Fruit fly (Drosophila melanogaster): ENCODE data around the gene CG11865.
"Not testable (repeated sequence)": the region's sequence is repeated elsewhere in the genome, so short reads cannot be mapped to it uniquely, and the experiment has no call there.

Gene CG11865

DNA sequence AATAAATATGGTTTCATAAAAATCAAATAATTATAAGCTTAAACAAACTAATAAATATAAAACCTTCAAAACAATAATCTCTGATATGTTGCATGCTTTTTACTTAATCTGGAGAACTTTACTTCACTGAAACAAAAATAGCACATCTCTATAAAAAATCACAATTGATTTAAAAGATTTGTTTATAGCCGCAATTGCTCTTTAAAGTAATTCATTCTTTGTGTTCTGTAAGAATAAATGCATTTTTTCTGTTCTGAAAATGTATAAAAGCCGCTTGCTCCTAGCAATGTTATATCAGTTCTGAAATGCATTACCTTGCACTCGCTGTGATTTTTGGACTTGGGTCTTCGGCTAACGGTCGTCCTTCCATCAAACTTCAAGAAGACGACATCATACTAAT lies at the start of gene CG11865:
CG11865 (plus strand) TSS at position 301 of the 400 bp plus-strand sequence.
- no peak for TF ChIP-seq CG17801 (GFP tag; optimal IDR thresholded peaks at IDR 0.05; ENCODE audit: partially characterized antibody)

DNA sequence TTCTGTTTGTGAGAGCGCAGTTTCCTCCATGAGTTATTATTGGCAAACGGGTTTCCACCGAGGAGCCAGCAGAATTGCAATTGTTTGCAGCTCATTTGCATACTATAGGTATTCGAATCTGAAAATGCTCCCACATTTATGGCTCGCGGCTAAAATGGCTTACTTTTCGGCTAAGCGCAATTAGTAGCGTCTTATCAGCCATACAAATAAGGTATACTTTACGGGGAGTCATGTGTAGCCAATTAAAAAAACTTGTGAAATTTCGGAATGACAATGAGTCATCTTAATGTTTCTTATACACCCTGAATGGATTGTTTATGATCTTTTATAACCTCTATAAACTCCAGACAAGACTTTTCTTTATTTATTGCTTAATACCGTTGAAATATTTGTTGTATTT lies 7.7 kb upstream of the CG11865 start:
- no peak for TF ChIP-seq CG17801 (GFP tag; optimal IDR thresholded peaks at IDR 0.05; ENCODE audit: partially characterized antibody)

DNA sequence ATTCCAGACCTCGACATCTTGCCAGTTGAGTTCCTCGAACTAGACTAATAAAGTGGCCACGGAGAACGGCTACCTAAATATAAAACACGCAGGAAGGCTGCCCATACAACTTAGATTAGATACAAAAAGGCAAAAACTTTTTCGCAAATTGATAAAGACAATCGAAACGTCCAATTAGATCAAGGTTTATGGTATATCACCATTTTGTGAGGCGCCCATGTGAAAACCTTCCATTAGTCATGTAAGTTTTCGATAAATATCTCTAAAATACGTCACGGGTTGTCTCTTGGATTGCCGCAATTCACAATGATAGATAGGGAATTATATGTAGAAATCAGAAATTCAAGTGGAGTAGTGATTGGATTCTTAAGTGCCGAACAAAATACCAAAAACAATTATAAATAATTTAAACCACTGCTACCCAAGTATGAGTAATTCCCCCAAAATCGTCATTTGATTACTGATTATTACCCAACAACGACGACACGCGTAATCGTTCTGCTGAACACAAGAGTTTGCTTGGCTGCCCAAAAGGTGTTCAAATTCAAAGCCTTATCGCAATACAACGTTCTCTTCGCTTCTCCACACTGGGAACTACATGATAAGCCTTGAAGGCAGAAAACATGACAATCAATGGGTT lies 5.0 kb upstream of the CG11865 start, which contains the start of gene CG15255:
CG15255 (minus strand) TSS at position 51 of the 640 bp plus-strand sequence.
- TF ChIP-seq CG17801 (GFP tag; optimal IDR thresholded peaks at IDR 0.05; ENCODE audit: partially characterized antibody) = no peak

DNA sequence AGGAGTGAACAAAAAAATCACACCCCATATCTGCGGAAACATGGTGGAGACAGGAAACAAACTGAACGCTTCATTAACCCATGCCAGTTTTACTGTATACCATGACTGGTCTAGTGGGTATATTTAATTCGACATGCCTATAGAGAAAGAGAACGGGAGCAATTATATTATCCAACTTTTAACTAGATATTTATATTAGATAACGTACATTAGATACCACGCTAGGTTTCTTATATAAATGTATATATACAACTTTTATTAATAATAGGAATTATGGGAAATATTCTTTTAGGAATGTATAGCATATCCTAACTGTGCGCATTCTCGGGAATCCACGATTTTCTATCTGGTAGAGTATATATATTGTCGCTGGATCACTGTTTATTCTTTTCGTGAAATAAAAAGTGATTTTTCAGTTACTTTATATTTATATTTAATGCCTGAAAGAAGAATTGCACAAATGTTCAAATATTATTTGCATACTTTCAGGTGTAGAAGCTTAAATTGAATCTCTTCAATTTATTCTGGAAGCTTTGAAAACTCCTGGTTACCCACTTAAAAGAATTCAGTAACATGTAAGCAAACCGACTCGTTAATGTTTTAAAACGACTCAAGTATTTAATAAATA lies 3.4 kb upstream of the CG11865 start, which contains the start of gene Semp1:
Semp1 (minus strand) TSS at position 51 of the 628 bp plus-strand sequence.
- TF ChIP-seq CG17801 (GFP tag; optimal IDR thresholded peaks at IDR 0.05; ENCODE audit: partially characterized antibody) = no peak

DNA sequence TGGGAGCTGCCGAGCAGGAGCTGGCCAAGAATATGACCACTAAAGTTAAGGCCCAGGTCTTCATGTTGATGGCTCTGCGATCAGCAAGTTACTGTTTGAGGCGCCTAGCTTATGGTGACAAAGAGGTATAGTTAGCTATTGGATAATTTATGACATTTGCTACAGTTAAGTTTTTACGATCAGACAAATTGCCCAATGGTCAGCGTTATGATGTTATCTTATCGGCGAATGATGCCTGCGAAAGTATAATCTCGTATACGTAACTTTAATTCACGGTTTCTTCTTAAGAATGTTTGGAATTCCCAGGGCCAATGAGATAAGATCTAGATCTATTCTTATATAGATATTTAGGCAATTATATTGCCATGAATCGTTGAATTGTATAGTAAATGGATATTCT lies 2.1 kb upstream of the CG11865 start, which contains the start of gene CG15254:
CG15254 (minus strand) TSS at position 101 of the 400 bp plus-strand sequence.
- no peak for TF ChIP-seq CG17801 (GFP tag; optimal IDR thresholded peaks at IDR 0.05; ENCODE audit: partially characterized antibody)

DNA sequence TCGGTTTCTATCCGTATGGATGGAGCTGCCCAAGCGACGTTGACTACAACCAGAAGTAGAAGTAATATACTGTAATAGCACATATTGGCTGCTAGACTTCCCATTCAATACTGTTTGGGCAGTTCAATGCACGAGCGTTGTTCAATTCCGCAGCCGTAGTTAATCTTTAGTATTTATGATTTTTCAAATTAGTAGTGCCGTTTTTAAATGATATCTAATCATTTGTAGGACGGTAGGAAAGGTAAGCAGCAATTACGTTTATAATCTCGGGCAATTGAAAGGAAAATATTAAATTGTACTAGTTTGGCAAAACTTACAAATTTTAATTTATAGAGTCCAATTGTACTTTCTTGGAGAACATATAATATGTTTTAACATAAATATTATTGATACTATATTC lies 546 bp upstream of the CG11865 start, which contains the start of gene CG15253:
CG15253 (minus strand) TSS at position 101 of the 400 bp plus-strand sequence.
- no peak for TF ChIP-seq CG17801 (GFP tag; optimal IDR thresholded peaks at IDR 0.05; ENCODE audit: partially characterized antibody)

DNA sequence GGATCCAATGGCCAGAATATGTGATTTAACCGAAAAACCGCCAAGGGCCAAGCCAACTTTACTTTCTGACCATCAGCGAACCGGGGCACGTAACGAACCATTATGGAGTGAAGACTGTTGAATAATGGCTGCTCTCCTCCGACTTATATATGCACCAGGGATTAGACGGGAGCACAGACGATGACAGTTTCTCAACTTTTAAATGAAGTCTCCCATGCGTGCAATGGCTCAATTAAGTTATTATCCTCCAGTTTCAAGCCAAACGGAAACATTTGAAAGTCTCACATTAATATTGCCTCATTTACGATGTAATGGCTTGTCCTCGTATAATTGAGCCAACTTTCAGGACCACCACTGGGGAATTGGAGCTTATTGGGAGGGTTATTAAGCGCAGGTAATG lies 6.7 kb downstream of the CG11865 start, which contains the start of gene Or35a:
Or35a (minus strand) TSS at position 101 of the 400 bp plus-strand sequence.
- TF ChIP-seq CG17801 (GFP tag; optimal IDR thresholded peaks at IDR 0.05; ENCODE audit: partially characterized antibody) = no peak

DNA sequence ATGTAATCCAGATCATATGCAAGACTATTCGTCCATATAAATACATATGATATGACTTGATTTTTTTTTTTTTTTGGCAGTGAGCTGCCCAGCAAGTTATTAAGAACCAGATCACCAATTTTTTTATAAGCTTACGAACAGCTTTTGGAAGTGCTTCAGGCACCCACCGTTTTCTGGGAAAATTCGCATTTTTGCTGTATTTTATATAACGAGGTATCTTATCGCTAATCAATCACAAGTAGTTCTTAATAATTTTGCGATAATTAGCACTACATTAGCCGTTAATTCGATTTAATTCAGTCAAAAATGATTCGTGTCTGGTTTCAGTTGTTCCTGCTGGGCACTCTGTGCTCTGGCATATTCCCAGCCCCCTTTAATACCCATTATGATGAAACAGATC lies 11.6 kb downstream of the CG11865 start, which contains the start of gene CG7631:
CG7631 (plus strand) TSS at position 301 of the 400 bp plus-strand sequence.
- TF ChIP-seq CG17801 (GFP tag; optimal IDR thresholded peaks at IDR 0.05; ENCODE audit: partially characterized antibody) = no peak

DNA sequence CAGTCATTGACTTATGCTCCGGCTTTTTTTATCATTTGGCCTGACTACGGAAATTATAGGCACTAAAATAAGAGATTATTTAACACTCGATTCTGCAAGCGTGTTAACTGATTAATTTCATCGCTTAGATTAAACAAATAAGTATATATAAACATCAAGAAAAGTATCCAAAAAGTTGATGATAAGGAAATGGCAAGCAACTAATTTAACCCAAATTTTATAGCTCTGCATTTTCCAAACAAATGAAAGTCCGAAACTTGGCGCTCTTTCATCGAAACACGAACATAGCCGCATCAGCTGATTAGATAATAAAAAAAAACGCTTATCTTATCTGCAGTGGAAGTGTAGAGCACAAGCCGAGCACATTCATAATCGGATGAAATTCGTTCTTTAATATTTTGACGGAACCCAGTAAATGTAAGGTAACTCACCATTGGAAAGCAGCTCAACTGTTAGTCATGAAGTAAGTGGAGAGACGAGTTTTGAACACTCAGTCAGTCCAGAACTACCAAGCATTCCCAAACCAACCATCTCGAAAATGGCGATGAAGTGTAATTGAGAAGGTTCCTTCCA lies 12.9 kb downstream of the CG11865 start, which contains the start of gene CG18480:
CG18480 (plus strand) TSS at position 407 of the 573 bp plus-strand sequence.
- no peak for TF ChIP-seq CG17801 (GFP tag; optimal IDR thresholded peaks at IDR 0.05; ENCODE audit: partially characterized antibody)

DNA sequence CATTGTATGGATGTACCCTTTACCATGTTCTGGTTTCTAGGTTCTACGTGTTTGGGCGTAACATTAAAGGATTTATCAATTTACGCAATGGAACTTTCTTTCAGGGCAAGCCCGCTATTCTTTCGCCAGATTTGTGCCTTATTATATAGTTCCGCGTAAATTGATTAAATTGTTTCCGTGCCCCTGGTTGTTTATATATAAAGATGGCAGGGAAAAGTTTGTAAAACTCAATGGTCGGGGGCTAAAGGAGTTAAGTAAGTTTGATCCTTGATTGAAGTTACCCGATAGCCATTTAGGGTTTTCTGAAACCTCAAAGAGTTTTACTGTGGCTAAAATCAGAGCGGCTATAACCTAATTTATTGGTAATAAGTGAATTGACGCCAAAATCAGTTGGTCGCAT lies 24.9 kb downstream of the CG11865 start:
- TF ChIP-seq CG17801 (GFP tag; optimal IDR thresholded peaks at IDR 0.05; ENCODE audit: partially characterized antibody) = no peak

DNA sequence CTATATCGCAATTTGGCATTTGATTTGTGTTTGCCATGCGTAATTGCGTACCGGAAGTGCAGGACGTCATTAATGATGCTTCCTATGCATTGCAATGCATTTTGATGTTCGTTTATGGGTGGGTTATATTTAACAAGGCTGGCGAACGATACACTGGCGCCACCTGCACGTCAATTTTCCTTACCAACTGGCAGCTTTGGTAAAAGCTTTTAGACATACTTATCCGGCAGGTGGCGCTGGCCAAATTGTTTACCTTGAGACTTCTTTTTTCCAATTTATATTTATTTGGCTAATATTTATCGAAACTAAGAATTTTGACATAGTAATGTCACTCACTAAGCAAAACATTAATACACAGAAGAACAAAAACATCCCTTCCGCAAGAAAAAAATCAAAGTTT lies 27.0 kb downstream of the CG11865 start:
- TF ChIP-seq CG17801 (GFP tag; optimal IDR thresholded peaks at IDR 0.05; ENCODE audit: partially characterized antibody) = no peak

DNA sequence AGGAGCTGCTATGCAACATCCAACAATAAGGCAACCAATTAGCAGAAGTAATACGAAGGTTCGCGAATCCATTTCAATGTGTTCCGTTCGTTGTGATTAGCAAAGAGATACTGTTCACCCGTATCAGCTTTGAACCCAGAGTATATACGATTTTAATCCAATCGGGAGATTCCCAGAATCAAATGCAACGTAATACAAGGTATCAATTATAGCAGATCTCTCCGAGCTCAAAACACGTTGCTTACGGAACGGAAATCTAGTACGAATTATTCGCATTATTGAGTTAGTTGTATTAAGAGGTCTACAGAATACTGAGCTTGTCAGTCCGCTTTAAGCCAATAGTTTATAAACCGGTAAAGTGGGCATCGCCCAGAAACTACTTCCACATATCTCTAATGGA lies 42.6 kb downstream of the CG11865 start, which contains the start of gene CG44141:
CG44141 (minus strand) TSS at position 101 of the 400 bp plus-strand sequence.
- TF ChIP-seq CG17801 (GFP tag; optimal IDR thresholded peaks at IDR 0.05; ENCODE audit: partially characterized antibody) = not testable (repeated sequence)

DNA sequence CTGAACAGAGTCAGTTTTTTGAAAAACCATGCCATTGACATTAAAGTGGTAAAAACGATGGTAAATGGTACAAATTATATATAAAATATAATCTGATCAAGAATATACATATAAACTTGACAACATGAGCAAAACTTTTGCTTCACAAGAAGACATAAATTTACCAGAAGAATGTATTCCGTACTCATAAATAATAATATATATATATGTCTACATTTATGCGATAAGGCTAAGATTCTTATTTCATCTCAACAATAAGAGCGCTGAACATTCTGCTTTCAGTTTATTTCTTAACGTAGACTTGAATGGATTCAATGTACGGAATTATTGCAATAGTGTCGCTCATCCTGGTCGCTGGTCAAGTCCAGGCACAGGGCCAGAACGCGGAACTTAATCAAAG lies 43.9 kb downstream of the CG11865 start, which contains the start of gene CG18477:
CG18477 (plus strand) TSS at position 301 of the 400 bp plus-strand sequence.
- TF ChIP-seq CG17801 (GFP tag; optimal IDR thresholded peaks at IDR 0.05; ENCODE audit: partially characterized antibody) = not testable (repeated sequence)

Measured in ovary, adult (tissue).